Worm (Caenorhabditis elegans): ENCODE data around the gene C33B4.4.

- TF ChIP-seq nhr-12 (tag; optimal IDR thresholded peaks at IDR 0.05) (no peak), lin-13 (tag; optimal IDR thresholded peaks at IDR 0.05) (no peak), nhr-237 (tag; optimal IDR thresholded peaks at IDR 0.05) (no peak), ces-1 (GFP tag; optimal IDR thresholded peaks at IDR 0.05) (no peak), unc-39 (tag; optimal IDR thresholded peaks at IDR 0.05) (no peak), snpc-4 (tag; optimal IDR thresholded peaks at IDR 0.05) (no peak), hlh-1 (tag; optimal IDR thresholded peaks at IDR 0.05) (no peak), nhr-76 (tag; optimal IDR thresholded peaks at IDR 0.05) (no peak), unc-62 (GFP tag; optimal IDR thresholded peaks at IDR 0.05) (no peak), ztf-11 (tag; optimal IDR thresholded peaks at IDR 0.05) (no peak), M03D4.4 (tag; optimal IDR thresholded peaks at IDR 0.05) (no peak)
Measured at ce11 chrII:11392390-11392789, 9.1 kb upstream of the C33B4.4 start.

Data from whole organism, mixed stage, embryonic.